Worm (Caenorhabditis elegans) whole organism, midembryonic: ENCODE data around the gene col-115.
"Not testable (repeated sequence)": the region's sequence is repeated elsewhere in the genome, so short reads cannot be mapped to it uniquely, and the experiment has no call there.

Source experiments
- cog-1 ChIP-seq: sonication (generic microtip); optimal IDR thresholded peaks from 2 replicates; lab custom pipeline; 2016; ENCODE audit warnings: missing genetic modification characterization, missing compliant biosample characterization
- flt-1 ChIP-seq: fragments of 200-800 bp; sonication (Bioruptor generic); IDR thresholded peaks from 2 replicates; pipeline ENCODE4 v1.3.6; 2022; ENCODE audit warnings: missing genetic modification characterization, missing compliant biosample characterization
- med-1 ChIP-seq: sonication (generic microtip); optimal IDR thresholded peaks from 2 replicates; lab custom pipeline; 2017; ENCODE audit warnings: missing genetic modification characterization, mild to moderate bottlenecking, missing compliant biosample characterization, antibody characterized with exemption, missing genetic modification reagents; ENCODE audit not compliant: insufficient read depth
- ztf-29 ChIP-seq: fragments of 200-800 bp; sonication (Bioruptor generic); IDR thresholded peaks from 2 replicates; pipeline ENCODE4 v1.3.6; 2022; ENCODE audit warnings: missing genetic modification reagents, missing genetic modification characterization, missing compliant biosample characterization

ce11 chrIV:8015726-8016312, 27.3 kb downstream of the col-115 start, which contains the start of gene C26B2.7:
- peak; percentile 82 for TF ChIP-seq flt-1 (GFP tag; lab: Robert Waterston, UW)
- peak; percentile 57; the same call in 1 of the 2 replicates for TF ChIP-seq ztf-29 (GFP tag; lab: Robert Waterston, UW)
- peak; percentile 12 for TF ChIP-seq cog-1 (tag; lab: Kevin White, UChicago)
- not testable (repeated sequence) for TF ChIP-seq med-1 (GFP tag; lab: Kevin White, UChicago)
